Fruit fly (Drosophila melanogaster) whole organism, pupa: ENCODE data around the gene Snoo.

Source experiments
- CG13204 ChIP-seq: fragments of 200-800 bp; sonication (Bioruptor generic); optimal IDR thresholded peaks from 2 replicates; lab custom pipeline; 2018; ENCODE audit warnings: missing biosample characterization, mild to moderate bottlenecking, missing genetic modification characterization, moderate library complexity
- CG9948 ChIP-seq: fragments of 200-800 bp; sonication (Bioruptor generic); optimal IDR thresholded peaks from 2 replicates; lab custom pipeline; 2018; ENCODE audit warnings: missing biosample characterization, mild to moderate bottlenecking, missing genetic modification characterization, moderate library complexity

- TF ChIP-seq CG9948 (tag; lab: Kevin White, UChicago) (no peak), CG13204 (GFP tag; lab: Kevin White, UChicago) (no peak)
These were observed 132.4 kb downstream of the Snoo start for dm6 chr2L:7851609-7852008.
